Fruit fly (Drosophila melanogaster): ENCODE data around the gene CG5653.

Gene CG5653

dm6 chr3L:8953199-8953956 is 12.8 kb downstream of the CG5653 start (continued):
- TF ChIP-seq CG12236 (GFP tag; optimal IDR thresholded peaks at IDR 0.05) (no peak), ac (GFP tag; optimal IDR thresholded peaks at IDR 0.05) (no peak), CG3726 (GFP tag; IDR thresholded peaks at IDR 0.05) (no peak), Deaf1 (tag; optimal IDR thresholded peaks at IDR 0.05) (peak; percentile 99), Dip3 (GFP tag; optimal IDR thresholded peaks at IDR 0.05) (peak; percentile 15), usp (GFP tag; optimal IDR thresholded peaks at IDR 0.05) (no peak), MBD-R2 (GFP tag; IDR thresholded peaks at IDR 0.05) (peak; percentile 30), emc (GFP tag; optimal IDR thresholded peaks at IDR 0.05) (no peak), exex (tag; optimal IDR thresholded peaks at IDR 0.05) (peak; percentile 42), odd (GFP tag; optimal IDR thresholded peaks at IDR 0.05) (peak; percentile 76), CG11560 (tag; IDR thresholded peaks at IDR 0.05) (no peak), Doc2 (GFP tag; IDR thresholded peaks at IDR 0.05) (no peak), CG6854 (GFP tag; optimal IDR thresholded peaks at IDR 0.05) (peak; percentile 57), otp (GFP tag; IDR thresholded peaks at IDR 0.05) (0 out of 3 replicates have a peak, but pooled peaks have one; percentile 45), tin (GFP tag; optimal IDR thresholded peaks at IDR 0.05) (no peak), en (GFP tag; optimal IDR thresholded peaks at IDR 0.05) (peak; percentile 27), CG11247 (GFP tag; IDR thresholded peaks at IDR 0.05) (no peak), tio (GFP tag; optimal IDR thresholded peaks at IDR 0.05) (peak; percentile 31), unpg (GFP tag; optimal IDR thresholded peaks at IDR 0.05) (peak; percentile 72), CG4820 (GFP tag; optimal IDR thresholded peaks at IDR 0.05) (peak; percentile 20), Atf-2 (GFP tag; optimal IDR thresholded peaks at IDR 0.05) (no peak), CG10147 (GFP tag; optimal IDR thresholded peaks at IDR 0.05) (peak; percentile 62), Rx (GFP tag; IDR thresholded peaks at IDR 0.05) (no peak), CG14441 (GFP tag; IDR thresholded peaks at IDR 0.05) (no peak; the same call in 1 of the 2 replicates), CG9876 (GFP tag; optimal IDR thresholded peaks at IDR 0.05) (no peak), CG2678 (tag; optimal IDR thresholded peaks at IDR 0.05) (peak; percentile 84), zen (tag; optimal IDR thresholded peaks at IDR 0.05) (no peak), HmgD (GFP tag; optimal IDR thresholded peaks at IDR 0.05) (no peak), CTCF (GFP tag; optimal IDR thresholded peaks at IDR 0.05) (peak; percentile 28), NC2β (GFP tag; optimal IDR thresholded peaks at IDR 0.05) (no peak), gt (GFP tag; IDR thresholded peaks at IDR 0.05) (no peak), CG10366 (GFP tag; IDR thresholded peaks at IDR 0.05) (no peak), CG12391 (tag; optimal IDR thresholded peaks at IDR 0.05) (peak; percentile 70), CG13296 (GFP tag; optimal IDR thresholded peaks at IDR 0.05) (peak; percentile 82), CG30020 (tag; optimal IDR thresholded peaks at IDR 0.05) (peak; percentile 8), cad (GFP tag; optimal IDR thresholded peaks at IDR 0.05) (no peak), CG12942 (GFP tag; optimal IDR thresholded peaks at IDR 0.05) (no peak), dpn (GFP tag; optimal IDR thresholded peaks at IDR 0.05) (peak; percentile 41 to 57), NC2α (GFP tag; optimal IDR thresholded peaks at IDR 0.05) (no peak), CG34422 (GFP tag; IDR thresholded peaks at IDR 0.05) (no peak), CG12659 (GFP tag; optimal IDR thresholded peaks at IDR 0.05) (peak; percentile 67), corto (GFP tag; optimal IDR thresholded peaks at IDR 0.05) (no peak), CG8388 (GFP tag; optimal IDR thresholded peaks at IDR 0.05) (peak; percentile 56), CG12155 (GFP tag; optimal IDR thresholded peaks at IDR 0.05) (peak; percentile 87), phol (tag; optimal IDR thresholded peaks at IDR 0.05) (peak; percentile 73), CG15514 (GFP tag; optimal IDR thresholded peaks at IDR 0.05) (peak; percentile 57), abd-A (tag; optimal IDR thresholded peaks at IDR 0.05) (peak; percentile 69), CG9727 (GFP tag; optimal IDR thresholded peaks at IDR 0.05) (peak; percentile 63), az2 (GFP tag; optimal IDR thresholded peaks at IDR 0.05) (peak; percentile 37), CG5245 (GFP tag; optimal IDR thresholded peaks at IDR 0.05) (no peak), CG15696 (tag; optimal IDR thresholded peaks at IDR 0.05) (peak; percentile 32)
